Fruit fly (Drosophila melanogaster) S2 (cell line): Measurements from ENCODE around the gene disco.

Source experiments
- CG8478 ChIP-seq: fragments of >200 bp; optimal IDR thresholded peaks from 2 replicates; lab custom pipeline; 2018
- CTCF ChIP-seq, 2 experiments: fragments of >200 bp; optimal IDR thresholded peaks; 2 replicates each; lab custom pipeline; 2018

DNA sequence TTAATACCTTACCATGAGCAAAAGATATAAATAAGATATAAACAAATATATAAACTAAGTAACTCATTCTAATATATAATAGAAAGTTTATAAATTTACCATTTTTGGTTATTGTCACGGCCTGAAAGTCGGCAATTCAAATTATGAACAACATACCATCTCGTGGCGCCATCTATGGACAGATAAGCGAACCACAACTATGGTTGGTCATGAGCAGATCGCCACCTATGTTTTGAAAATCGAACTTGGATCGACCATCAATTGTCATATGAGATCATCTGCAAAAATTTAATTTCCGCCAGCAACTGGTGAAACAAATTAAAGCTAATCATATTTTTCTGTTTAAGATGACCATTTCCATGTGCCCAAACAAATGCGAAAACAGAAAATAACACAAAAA is 28.2 kb upstream of the disco start:
- no peak for TF ChIP-seq CG8478 (lab: Kevin White, UChicago)
- TF ChIP-seq CTCF (optimal IDR thresholded peaks at IDR 0.05; lab: Kevin White, UChicago) = peak; percentile 93 to 95
